Fruit fly (Drosophila melanogaster) whole organism, embryonic: ENCODE results near the gene yellow-e.

Experiments used
- CG3407 ChIP-seq: fragments of 200-800 bp; sonication (Bioruptor generic); optimal IDR thresholded peaks from 2 replicates; lab custom pipeline; 2018; ENCODE audit warnings: missing biosample characterization, mild to moderate bottlenecking, missing genetic modification characterization
- CG3726 ChIP-seq: fragments of 200-800 bp; sonication (Bioruptor generic); IDR thresholded peaks from 3 replicates; pipeline ENCODE4, ENCODE4 v1.3.6; 2022; ENCODE audit warnings: missing biosample characterization, missing genetic modification characterization
- Vsx1 ChIP-seq: fragments of 200-800 bp; sonication (Bioruptor generic); optimal IDR thresholded peaks from 2 replicates; lab custom pipeline; 2017; ENCODE audit warnings: missing biosample characterization, mild to moderate bottlenecking, missing genetic modification characterization, missing genetic modification reagents
- so ChIP-seq: fragments of 200-800 bp; sonication (Bioruptor generic); IDR thresholded peaks from 3 replicates; pipeline ENCODE4 v1.3.6; 2022; ENCODE audit warnings: missing biosample characterization, missing genetic modification characterization

Gene yellow-e

dm6 chr3R:13360108-13360507 is 55.0 kb downstream of the yellow-e start (continued):
- no peak for TF ChIP-seq CG3726 (GFP tag; lab: Robert Waterston, UW)
- no peak for TF ChIP-seq CG3407 (GFP tag; lab: Kevin White, UChicago)
- TF ChIP-seq so (GFP tag; lab: Robert Waterston, UW): no peak
- TF ChIP-seq Vsx1 (GFP tag; lab: Kevin White, UChicago): no peak
